Fruit fly (Drosophila melanogaster) whole organism, prepupa: ENCODE results near the gene CG9098.

Source experiments
- Blimp-1 ChIP-seq: fragments of 200-800 bp; sonication (Bioruptor generic); optimal IDR thresholded peaks from 3 replicates; lab custom pipeline; 2017; ENCODE audit warnings: missing biosample characterization, missing genetic modification characterization, mild to moderate bottlenecking, moderate library complexity, missing genetic modification reagents
- CG10631 ChIP-seq: fragments of 200-800 bp; sonication (Bioruptor generic); optimal IDR thresholded peaks from 2 replicates; lab custom pipeline; 2016; ENCODE audit warnings: missing biosample characterization, missing genetic modification characterization
- CG10669 ChIP-seq: fragments of 200-800 bp; sonication (Bioruptor generic); optimal IDR thresholded peaks from 3 replicates; lab custom pipeline; 2018; ENCODE audit warnings: missing biosample characterization, mild to moderate bottlenecking, missing genetic modification characterization, moderate library complexity
- CG11294 ChIP-seq: fragments of 200-800 bp; sonication (Bioruptor generic); IDR thresholded peaks from 2 replicates; pipeline ENCODE4 v1.3.6; 2022; ENCODE audit warnings: missing biosample characterization, missing genetic modification characterization
- CG11902 ChIP-seq: fragments of 200-800 bp; sonication (Bioruptor generic); optimal IDR thresholded peaks from 3 replicates; lab custom pipeline; 2016; ENCODE audit warnings: missing biosample characterization, missing genetic modification characterization
- CG15336 ChIP-seq: fragments of 200-800 bp; sonication (Bioruptor generic); IDR thresholded peaks from 2 replicates; pipeline ENCODE4 v1.3.6; 2022; ENCODE audit warnings: missing biosample characterization, missing genetic modification characterization
- CG3032 ChIP-seq: fragments of 200-800 bp; optimal IDR thresholded peaks from 2 replicates; lab custom pipeline; 2019; ENCODE audit warnings: missing biosample characterization, mild to moderate bottlenecking, missing genetic modification characterization, moderate library complexity
- CG31627 ChIP-seq: fragments of 200-800 bp; sonication (Bioruptor generic); optimal IDR thresholded peaks from 3 replicates; lab custom pipeline; 2016; ENCODE audit warnings: missing biosample characterization, missing genetic modification characterization
- CG32006 ChIP-seq: fragments of 200-800 bp; sonication (Bioruptor generic); optimal IDR thresholded peaks from 3 replicates; lab custom pipeline; 2017; ENCODE audit warnings: missing biosample characterization, mild to moderate bottlenecking, missing genetic modification characterization
- CG34406 ChIP-seq: fragments of 200-800 bp; sonication (Bioruptor generic); optimal IDR thresholded peaks from 3 replicates; lab custom pipeline; 2016; ENCODE audit warnings: missing biosample characterization, missing genetic modification characterization
- CG3919 ChIP-seq: fragments of 200-800 bp; sonication (Bioruptor generic); optimal IDR thresholded peaks from 3 replicates; lab custom pipeline; 2016; ENCODE audit warnings: missing biosample characterization, missing genetic modification characterization
- CG4318 ChIP-seq: fragments of 200-800 bp; sonication (Bioruptor generic); optimal IDR thresholded peaks from 3 replicates; lab custom pipeline; 2017; ENCODE audit warnings: missing biosample characterization, mild to moderate bottlenecking, missing genetic modification characterization
- CG6276 ChIP-seq: fragments of 200-800 bp; sonication (Bioruptor generic); optimal IDR thresholded peaks from 2 replicates; lab custom pipeline; 2017; ENCODE audit warnings: missing biosample characterization, mild to moderate bottlenecking, missing genetic modification characterization
- CG6792 ChIP-seq: fragments of 200-800 bp; sonication (Bioruptor generic); optimal IDR thresholded peaks from 3 replicates; lab custom pipeline; 2016; ENCODE audit warnings: missing biosample characterization, missing genetic modification characterization
- CG6808 ChIP-seq: fragments of 200-800 bp; sonication (Bioruptor generic); optimal IDR thresholded peaks from 3 replicates; lab custom pipeline; 2017; ENCODE audit warnings: missing biosample characterization, missing genetic modification characterization, mild to moderate bottlenecking, moderate library complexity, missing genetic modification reagents
- CG6854 ChIP-seq: fragments of 200-800 bp; sonication (Bioruptor generic); optimal IDR thresholded peaks from 2 replicates; lab custom pipeline; 2017; ENCODE audit warnings: missing biosample characterization, mild to moderate bottlenecking, missing genetic modification characterization
- CG8632 ChIP-seq: fragments of 200-800 bp; sonication (Bioruptor generic); optimal IDR thresholded peaks from 3 replicates; lab custom pipeline; 2016; ENCODE audit warnings: missing biosample characterization, missing genetic modification characterization
- CG9139 ChIP-seq: fragments of 200-800 bp; sonication (Bioruptor generic); optimal IDR thresholded peaks from 3 replicates; lab custom pipeline; 2017; ENCODE audit warnings: missing biosample characterization, mild to moderate bottlenecking, missing genetic modification characterization
- Eip75B ChIP-seq: fragments of 200-800 bp; sonication (Bioruptor generic); optimal IDR thresholded peaks from 3 replicates; lab custom pipeline; 2016; ENCODE audit warnings: missing biosample characterization, missing genetic modification characterization
- Eip78C ChIP-seq: fragments of 200-800 bp; sonication (Bioruptor generic); peaks from one replicate; lab custom pipeline; 2016; ENCODE audit warnings: missing biosample characterization, missing genetic modification characterization
- Eip93F ChIP-seq: fragments of 200-800 bp; sonication (Bioruptor generic); optimal IDR thresholded peaks from 2 replicates; lab custom pipeline; 2016; ENCODE audit warnings: missing biosample characterization, mild to moderate bottlenecking, missing genetic modification characterization
- Ets21C ChIP-seq: fragments of 200-800 bp; sonication (Bioruptor generic); optimal IDR thresholded peaks from 3 replicates; lab custom pipeline; 2016; ENCODE audit warnings: missing biosample characterization, missing genetic modification characterization
- Ets96B ChIP-seq: fragments of 200-800 bp; optimal IDR thresholded peaks from 2 replicates; lab custom pipeline; 2019; ENCODE audit warnings: missing biosample characterization, mild to moderate bottlenecking, missing genetic modification characterization, moderate library complexity
- Hr38 ChIP-seq: sonication (Bioruptor generic); optimal IDR thresholded peaks from 2 replicates; lab custom pipeline; 2016; ENCODE audit warnings: missing biosample characterization, missing genetic modification characterization
- Hr4 ChIP-seq: fragments of 200-800 bp; sonication (Bioruptor generic); optimal IDR thresholded peaks from 3 replicates; lab custom pipeline; 2016; ENCODE audit warnings: missing biosample characterization, missing genetic modification characterization
- Met ChIP-seq: fragments of 200-800 bp; sonication (Bioruptor generic); optimal IDR thresholded peaks from 3 replicates; lab custom pipeline; 2016; ENCODE audit warnings: missing biosample characterization, missing genetic modification characterization
- OdsH ChIP-seq: fragments of 200-800 bp; sonication (Bioruptor generic); optimal IDR thresholded peaks from 3 replicates; lab custom pipeline; 2016; ENCODE audit warnings: missing biosample characterization, missing genetic modification characterization
- Smox ChIP-seq: fragments of 200-800 bp; sonication (Bioruptor generic); optimal IDR thresholded peaks from 3 replicates; lab custom pipeline; 2016; ENCODE audit warnings: missing biosample characterization, missing genetic modification characterization
- achi ChIP-seq: fragments of 200-800 bp; sonication (Bioruptor generic); optimal IDR thresholded peaks from 3 replicates; lab custom pipeline; 2016; ENCODE audit warnings: missing biosample characterization, missing genetic modification characterization
- cyc ChIP-seq: fragments of 200-800 bp; sonication (Bioruptor generic); optimal IDR thresholded peaks from 3 replicates; lab custom pipeline; 2016; ENCODE audit warnings: missing biosample characterization, missing genetic modification characterization
- eg ChIP-seq: fragments of 200-800 bp; sonication (Bioruptor generic); IDR thresholded peaks from 3 replicates; pipeline ENCODE4 v1.3.6; 2022; ENCODE audit warnings: missing biosample characterization, missing genetic modification characterization
- esn ChIP-seq: fragments of 200-800 bp; sonication (Bioruptor generic); optimal IDR thresholded peaks from 2 replicates; lab custom pipeline; 2016; ENCODE audit warnings: missing biosample characterization, mild to moderate bottlenecking, missing genetic modification characterization, moderate library complexity
- fd59A ChIP-seq: fragments of 200-800 bp; sonication (Bioruptor generic); optimal IDR thresholded peaks from 2 replicates; lab custom pipeline; 2017; ENCODE audit warnings: missing biosample characterization, mild to moderate bottlenecking, missing genetic modification characterization, missing genetic modification reagents
- lz ChIP-seq: fragments of 200-800 bp; sonication (Bioruptor generic); optimal IDR thresholded peaks from 3 replicates; lab custom pipeline; 2016; ENCODE audit warnings: missing biosample characterization, missing genetic modification characterization
- net ChIP-seq: fragments of 200-800 bp; sonication (Bioruptor generic); optimal IDR thresholded peaks from 3 replicates; lab custom pipeline; 2016; ENCODE audit warnings: missing biosample characterization, missing genetic modification characterization
- pdm3 ChIP-seq: fragments of 200-800 bp; sonication (Bioruptor generic); optimal IDR thresholded peaks from 3 replicates; lab custom pipeline; 2016; ENCODE audit warnings: missing biosample characterization, missing genetic modification characterization
- salr ChIP-seq, 2 experiments: fragments of 200-800 bp; sonication (Bioruptor generic); optimal IDR thresholded peaks; 3 replicates each; lab custom pipeline; 2016 to 2018; ENCODE audit warnings: missing biosample characterization in 2 of 2, missing genetic modification characterization in 2 of 2, mild to moderate bottlenecking in 1 of 2
- ss ChIP-seq, 2 experiments: fragments of 200-800 bp; sonication (Bioruptor generic); optimal IDR thresholded peaks; 2 replicates in 1 of 2; 3 replicates in 1 of 2; lab custom pipeline; 2017 to 2018; ENCODE audit warnings: mild to moderate bottlenecking in 2 of 2, missing biosample characterization in 2 of 2, missing genetic modification characterization in 2 of 2, moderate library complexity in 1 of 2
- svp ChIP-seq: fragments of 200-800 bp; sonication (Bioruptor generic); peaks from one replicate; lab custom pipeline; 2016; ENCODE audit warnings: missing biosample characterization, missing genetic modification characterization
- topi ChIP-seq: fragments of 200-800 bp; sonication (Bioruptor generic); optimal IDR thresholded peaks from 3 replicates; lab custom pipeline; 2016; ENCODE audit warnings: missing biosample characterization, missing genetic modification characterization

The CG9098 gene

dm6 chr2L:5979957-5980861 is 31.9 kb downstream of the CG9098 start (continued):
- TF ChIP-seq net (GFP tag; lab: Kevin White, UChicago) (peak; percentile 55), esn (peak; percentile 49), ss (GFP tag; optimal IDR thresholded peaks at IDR 0.05; lab: Kevin White, UChicago) (peak; percentile 48 to 67), CG3919 (GFP tag; lab: Kevin White, UChicago) (peak; percentile 52), svp (GFP tag; lab: Kevin White, UChicago) (peak; percentile 81), Eip75B (GFP tag; lab: Kevin White, UChicago) (peak; percentile 41), CG9139 (GFP tag; lab: Kevin White, UChicago) (peak; percentile 77), CG8632 (GFP tag; lab: Kevin White, UChicago) (peak; percentile 31), CG15336 (GFP tag; lab: Robert Waterston, UW) (no peak)
- TF ChIP-seq, all 60 proteins: peak for 24

dm6 chr2L:5979055-5979399 is 33.1 kb downstream of the CG9098 start:
- TF ChIP-seq Hr38 (GFP tag; lab: Kevin White, UChicago): no peak
- TF ChIP-seq Ets21C (GFP tag; lab: Kevin White, UChicago): no peak
- no peak for TF ChIP-seq CG6792 (GFP tag; lab: Kevin White, UChicago)
- TF ChIP-seq CG10631 (GFP tag; lab: Kevin White, UChicago): no peak
- no peak for TF ChIP-seq net (GFP tag; lab: Kevin White, UChicago)
- no peak for TF ChIP-seq CG31627 (GFP tag; lab: Kevin White, UChicago)
- no peak for TF ChIP-seq cyc
- TF ChIP-seq Smox: no peak
- no peak for TF ChIP-seq Hr4 (GFP tag; lab: Kevin White, UChicago)
- no peak for TF ChIP-seq CG11294
- no peak for TF ChIP-seq CG6854 (GFP tag; lab: Kevin White, UChicago)
- peak; percentile 6 for TF ChIP-seq CG32006
- TF ChIP-seq salr (GFP tag; optimal IDR thresholded peaks at IDR 0.05; lab: Kevin White, UChicago): peak in 1 of 2 experiments; percentile 1
- TF ChIP-seq CG34406 (GFP tag; lab: Kevin White, UChicago): no peak
- no peak for TF ChIP-seq Met (GFP tag; lab: Kevin White, UChicago)
- TF ChIP-seq Eip93F (GFP tag; lab: Kevin White, UChicago): no peak
- no peak for TF ChIP-seq fd59A (GFP tag; lab: Kevin White, UChicago)
- TF ChIP-seq CG3032 (tag; lab: Kevin White, UChicago): no peak
- no peak for TF ChIP-seq lz (GFP tag; lab: Kevin White, UChicago)
- TF ChIP-seq topi (GFP tag; lab: Kevin White, UChicago): no peak
- TF ChIP-seq Ets96B (tag; lab: Kevin White, UChicago): no peak
- TF ChIP-seq eg (GFP tag; lab: Robert Waterston, UW): no peak
- no peak for TF ChIP-seq CG4318 (GFP tag; lab: Kevin White, UChicago)
- no peak for TF ChIP-seq OdsH (GFP tag; lab: Kevin White, UChicago)
- TF ChIP-seq achi (GFP tag; lab: Kevin White, UChicago): no peak
- no peak for TF ChIP-seq CG11902 (GFP tag; lab: Kevin White, UChicago)
- TF ChIP-seq CG10669 (GFP tag; lab: Kevin White, UChicago): no peak
- peak; percentile 47 for TF ChIP-seq Eip78C (GFP tag; lab: Kevin White, UChicago)
- no peak for TF ChIP-seq CG6808 (GFP tag; lab: Kevin White, UChicago)
- no peak for TF ChIP-seq CG6276 (GFP tag; lab: Kevin White, UChicago)
- peak; percentile 8 for TF ChIP-seq Blimp-1
- TF ChIP-seq pdm3 (GFP tag; lab: Kevin White, UChicago): no peak
- peak; percentile 76 for TF ChIP-seq svp (GFP tag; lab: Kevin White, UChicago)
